Worm (Caenorhabditis elegans): ENCODE data around the gene Y48G9A.7.
A peak's percentile ranks its signal among the peaks of the same experiment; 100 is the strongest.

Gene Y48G9A.7

ce11 chrIII:2111376-2111775 lies 1.0 kb downstream of the Y48G9A.7 start:
- no peak for TF ChIP-seq hnd-1 (tag; optimal IDR thresholded peaks at IDR 0.05)
- no peak for TF ChIP-seq sea-1 (GFP tag; conservative IDR thresholded peaks at IDR 0.05)
- no peak for TF ChIP-seq hmg-4 (GFP tag; optimal IDR thresholded peaks at IDR 0.05)
- TF ChIP-seq ceh-13 (GFP tag; optimal IDR thresholded peaks at IDR 0.05), result no peak
- TF ChIP-seq hmbx-1 (tag; optimal IDR thresholded peaks at IDR 0.05), result no peak
- TF ChIP-seq F13C5.2 (tag; optimal IDR thresholded peaks at IDR 0.05), result no peak
- TF ChIP-seq tbx-37 (GFP tag; conservative IDR thresholded peaks at IDR 0.05), result no peak
- TF ChIP-seq ceh-36 (tag; optimal IDR thresholded peaks at IDR 0.05), result no peak
- TF ChIP-seq B0310.2 (tag; optimal IDR thresholded peaks at IDR 0.05), result no peak
- no peak for TF ChIP-seq pes-1 (GFP tag; IDR thresholded peaks at IDR 0.05)
- no peak for TF ChIP-seq aly-1 (tag; optimal IDR thresholded peaks at IDR 0.05)
- no peak for TF ChIP-seq tbx-11 (GFP tag; IDR thresholded peaks at IDR 0.05)

ce11 chrIII:2112009-2112408 lies 1.7 kb downstream of the Y48G9A.7 start:
- TF ChIP-seq ets-7 (tag; optimal IDR thresholded peaks at IDR 0.05), result no peak
- no peak for TF ChIP-seq ama-1 (optimal IDR thresholded peaks at IDR 0.05)

- no peak for TF ChIP-seq hmbx-1 (tag; optimal IDR thresholded peaks at IDR 0.05)
Measured at ce11 chrIII:2112601-2113176, 2.3 kb downstream of the Y48G9A.7 start.

ce11 chrIII:2115322-2115721 lies 5.0 kb downstream of the Y48G9A.7 start:
- no peak for TF ChIP-seq B0310.2 (tag; optimal IDR thresholded peaks at IDR 0.05)
- TF ChIP-seq flt-1 (GFP tag; IDR thresholded peaks at IDR 0.05), result no peak
- no peak for TF ChIP-seq sea-1 (GFP tag; conservative IDR thresholded peaks at IDR 0.05)

ce11 chrIII:2116797-2117196 lies 6.4 kb downstream of the Y48G9A.7 start, which contains the start of gene Y48G9A.11:
Y48G9A.11 (minus strand) TSS chrIII:2116897.
- TF ChIP-seq sea-1 (GFP tag; conservative IDR thresholded peaks at IDR 0.05) (no peak), B0310.2 (tag; optimal IDR thresholded peaks at IDR 0.05) (no peak), flt-1 (GFP tag; IDR thresholded peaks at IDR 0.05) (no peak), ceh-36 (tag; optimal IDR thresholded peaks at IDR 0.05) (no peak), ceh-13 (GFP tag; optimal IDR thresholded peaks at IDR 0.05) (no peak), scrt-1 (GFP tag; IDR thresholded peaks at IDR 0.05) (no peak), hmbx-1 (tag; optimal IDR thresholded peaks at IDR 0.05) (no peak), tra-4 (tag; optimal IDR thresholded peaks at IDR 0.05) (no peak), pes-1 (GFP tag; IDR thresholded peaks at IDR 0.05) (no peak), hmg-4 (GFP tag; optimal IDR thresholded peaks at IDR 0.05) (no peak), hnd-1 (tag; optimal IDR thresholded peaks at IDR 0.05) (no peak), tbx-37 (GFP tag; conservative IDR thresholded peaks at IDR 0.05) (no peak), F13C5.2 (tag; optimal IDR thresholded peaks at IDR 0.05) (no peak)

- TF ChIP-seq ama-1 (optimal IDR thresholded peaks at IDR 0.05) (no peak), tra-4 (tag; optimal IDR thresholded peaks at IDR 0.05) (no peak), B0310.2 (tag; optimal IDR thresholded peaks at IDR 0.05) (no peak), scrt-1 (GFP tag; IDR thresholded peaks at IDR 0.05) (no peak), tbx-11 (GFP tag; IDR thresholded peaks at IDR 0.05) (no peak), ets-7 (tag; optimal IDR thresholded peaks at IDR 0.05) (no peak), hmbx-1 (tag; optimal IDR thresholded peaks at IDR 0.05) (no peak), pes-1 (GFP tag; IDR thresholded peaks at IDR 0.05) (no peak), flt-1 (GFP tag; IDR thresholded peaks at IDR 0.05) (no peak), F13C5.2 (tag; optimal IDR thresholded peaks at IDR 0.05) (no peak), hnd-1 (tag; optimal IDR thresholded peaks at IDR 0.05) (no peak), ceh-13 (GFP tag; optimal IDR thresholded peaks at IDR 0.05) (no peak), tbx-37 (GFP tag; conservative IDR thresholded peaks at IDR 0.05) (no peak), ceh-36 (tag; optimal IDR thresholded peaks at IDR 0.05) (no peak), sea-1 (GFP tag; conservative IDR thresholded peaks at IDR 0.05) (no peak), aly-1 (tag; optimal IDR thresholded peaks at IDR 0.05) (no peak)
Measured at ce11 chrIII:2117541-2117940, 7.2 kb downstream of the Y48G9A.7 start, which contains the start of gene Y48G9A.6. Y48G9A.6 (plus strand) TSS chrIII:2117841.

ce11 chrIII:2123673-2124187 lies 13.4 kb downstream of the Y48G9A.7 start, which contains the start of gene frl-1:
frl-1 (plus strand) TSS chrIII:2124137.
- TF ChIP-seq ets-7 (tag; optimal IDR thresholded peaks at IDR 0.05), result no peak
- TF ChIP-seq tra-4 (tag; optimal IDR thresholded peaks at IDR 0.05), result no peak

- TF ChIP-seq ceh-36 (tag; optimal IDR thresholded peaks at IDR 0.05), result peak; percentile 14
- no peak for TF ChIP-seq hmg-4 (GFP tag; optimal IDR thresholded peaks at IDR 0.05)
Measured at ce11 chrIII:2125936-2126335, 15.6 kb downstream of the Y48G9A.7 start.

- no peak for TF ChIP-seq aly-1 (tag; optimal IDR thresholded peaks at IDR 0.05)
- no peak for TF ChIP-seq ama-1 (optimal IDR thresholded peaks at IDR 0.05)
- TF ChIP-seq tra-4 (tag; optimal IDR thresholded peaks at IDR 0.05), result no peak
- TF ChIP-seq ceh-36 (tag; optimal IDR thresholded peaks at IDR 0.05), result no peak
- TF ChIP-seq ceh-13 (GFP tag; optimal IDR thresholded peaks at IDR 0.05), result no peak
- no peak for TF ChIP-seq tbx-37 (GFP tag; conservative IDR thresholded peaks at IDR 0.05)
- TF ChIP-seq pes-1 (GFP tag; IDR thresholded peaks at IDR 0.05), result no peak
- TF ChIP-seq flt-1 (GFP tag; IDR thresholded peaks at IDR 0.05), result no peak
- TF ChIP-seq B0310.2 (tag; optimal IDR thresholded peaks at IDR 0.05), result no peak
- no peak for TF ChIP-seq sea-1 (GFP tag; conservative IDR thresholded peaks at IDR 0.05)
- no peak for TF ChIP-seq hmg-4 (GFP tag; optimal IDR thresholded peaks at IDR 0.05)
- no peak for TF ChIP-seq hnd-1 (tag; optimal IDR thresholded peaks at IDR 0.05)
- TF ChIP-seq tbx-11 (GFP tag; IDR thresholded peaks at IDR 0.05), result no peak
- no peak for TF ChIP-seq ets-7 (tag; optimal IDR thresholded peaks at IDR 0.05)
- no peak for TF ChIP-seq scrt-1 (GFP tag; IDR thresholded peaks at IDR 0.05)
Measured at ce11 chrIII:2129377-2129776, 19.0 kb downstream of the Y48G9A.7 start.

Data from whole organism, early embryonic.